Worm (Caenorhabditis elegans): ENCODE data around the gene mrps-18C.

The mrps-18C gene

ce11 chrIII:4912317-4912716 is 23.1 kb upstream of the mrps-18C start, which contains the start of the genes F26F4.9 and cee-1 (continued):
- TF ChIP-seq Y56A3A.18 (GFP tag; IDR thresholded peaks at IDR 0.05) (no peak), tbx-9 (tag; optimal IDR thresholded peaks at IDR 0.05; ENCODE audit: borderline replicate concordance) (no peak), dox-1 (GFP tag; IDR thresholded peaks at IDR 0.05) (peak; percentile 54; the same call in 1 of the 2 replicates), nhr-90 (tag; optimal IDR thresholded peaks at IDR 0.05) (no peak), nhr-80 (tag; optimal IDR thresholded peaks at IDR 0.05) (no peak), ZK185.1 (tag; optimal IDR thresholded peaks at IDR 0.05; ENCODE audit: poor library complexity, severe bottlenecking) (peak; percentile 76), let-607 (tag; optimal IDR thresholded peaks at IDR 0.05) (peak in 1 of 2 experiments; percentile 60), athp-1 (tag; optimal IDR thresholded peaks at IDR 0.05) (no peak), ama-1 (optimal IDR thresholded peaks at IDR 0.05) (no peak), ama-1 (GFP tag; optimal IDR thresholded peaks at IDR 0.05) (no peak), B0035.1 (tag; optimal IDR thresholded peaks at IDR 0.05) (no peak), ztf-22 (GFP tag; optimal IDR thresholded peaks at IDR 0.05) (no peak), D2030.7 (GFP tag; IDR thresholded peaks at IDR 0.05) (peak; percentile 26; the same call in 1 of the 2 replicates), B0261.1 (tag; optimal IDR thresholded peaks at IDR 0.05) (no peak), him-1 (tag; optimal IDR thresholded peaks at IDR 0.05) (peak; percentile 44), snpc-4 (GFP tag; optimal IDR thresholded peaks at IDR 0.05) (no peak), snpc-4 (tag; optimal IDR thresholded peaks at IDR 0.05) (no peak), repo-1 (tag; optimal IDR thresholded peaks at IDR 0.05) (no peak), lin-35 (GFP tag; optimal IDR thresholded peaks at IDR 0.05) (peak in 1 of 3 experiments; percentile 63), madf-8 (GFP tag; conservative IDR thresholded peaks at IDR 0.05) (peak; percentile 36; the same call in 1 of the 2 replicates), F52B5.7 (tag; optimal IDR thresholded peaks at IDR 0.05) (no peak), snpc-3.4 (tag; optimal IDR thresholded peaks at IDR 0.05) (no peak), somi-1 (GFP tag; optimal IDR thresholded peaks at IDR 0.05) (no peak), ceh-40 (GFP tag; IDR thresholded peaks at IDR 0.05) (0 out of 2 replicates have a peak, but pooled peaks have one; percentile 10), ccch-3 (GFP tag; optimal IDR thresholded peaks at IDR 0.05) (no peak), lin-40 (tag; optimal IDR thresholded peaks at IDR 0.05) (peak; percentile 5), ztf-18 (tag; optimal IDR thresholded peaks at IDR 0.05) (peak; percentile 8), cebp-1 (GFP tag; IDR thresholded peaks at IDR 0.05) (no peak), cebp-1 (tag; optimal IDR thresholded peaks at IDR 0.05) (peak; percentile 24)

- TF ChIP-seq hrde-1 (tag; optimal IDR thresholded peaks at IDR 0.05; ENCODE audit: borderline replicate concordance), result peak; percentile 19
- no peak for TF ChIP-seq lin-54 (GFP tag; optimal IDR thresholded peaks at IDR 0.05)
- no peak for TF ChIP-seq die-1 (tag; optimal IDR thresholded peaks at IDR 0.05)
Measured at ce11 chrIII:4913736-4914135, 21.6 kb upstream of the mrps-18C start.

- TF ChIP-seq akir-1 (GFP tag; optimal IDR thresholded peaks at IDR 0.05) (no peak), ceh-58 (GFP tag; IDR thresholded peaks at IDR 0.05) (0 out of 2 replicates have a peak, but pooled peaks have one; percentile 56), nhr-120 (GFP tag; IDR thresholded peaks at IDR 0.05) (no peak), unc-62 (GFP tag; optimal IDR thresholded peaks at IDR 0.05) (no peak), lin-54 (GFP tag; optimal IDR thresholded peaks at IDR 0.05) (peak; percentile 14), T26A5.8 (tag; optimal IDR thresholded peaks at IDR 0.05) (no peak), F49E8.2 (tag; optimal IDR thresholded peaks at IDR 0.05; ENCODE audit: insufficient read depth) (no peak)
Measured at ce11 chrIII:4917077-4917476, 18.3 kb upstream of the mrps-18C start, which contains the start of gene rars-1. TSS of gene rars-1 (minus strand) at chrIII:4917177.

Measured in whole organism, young adult.